Worm (Caenorhabditis elegans): Measurements from ENCODE around the gene rsef-1.

DNA sequence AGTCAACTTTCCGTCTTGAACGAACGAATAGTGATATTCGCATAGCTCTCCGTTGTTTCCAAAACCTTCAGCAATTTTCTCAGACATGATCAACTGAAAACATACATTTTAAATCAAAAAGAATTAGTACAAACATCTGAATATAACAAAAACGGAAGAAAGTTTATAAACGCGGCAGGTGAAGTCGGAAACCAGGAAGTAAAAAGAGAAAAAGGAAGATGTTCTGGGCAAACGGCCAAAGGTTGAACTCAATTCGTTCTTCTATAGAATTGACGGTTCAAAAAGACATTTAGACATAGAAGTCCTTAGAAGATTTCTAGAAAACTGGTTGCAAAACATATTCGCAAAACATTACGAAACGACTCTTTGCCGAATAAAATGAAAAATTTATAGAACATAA, 28.0 kb upstream of the rsef-1 start, which contains the start of gene F52E4.5:
- TF ChIP-seq daf-12 (tag; optimal IDR thresholded peaks at IDR 0.05) (no peak), ztf-4 (tag; optimal IDR thresholded peaks at IDR 0.05) (no peak), elt-2 (tag; optimal IDR thresholded peaks at IDR 0.05) (no peak), tbx-2 (tag; optimal IDR thresholded peaks at IDR 0.05) (no peak), ztf-11 (tag; optimal IDR thresholded peaks at IDR 0.05) (no peak), pqm-1 (tag; optimal IDR thresholded peaks at IDR 0.05) (no peak), elt-3 (tag; optimal IDR thresholded peaks at IDR 0.05) (no peak), ceh-82 (tag; optimal IDR thresholded peaks at IDR 0.05) (no peak), ceh-28 (tag; optimal IDR thresholded peaks at IDR 0.05) (no peak), mdl-1 (tag; optimal IDR thresholded peaks at IDR 0.05) (no peak), nhr-12 (tag; optimal IDR thresholded peaks at IDR 0.05) (no peak), mml-1 (tag; optimal IDR thresholded peaks at IDR 0.05) (no peak), unc-62 (GFP tag; optimal IDR thresholded peaks at IDR 0.05) (no peak), elt-1 (tag; optimal IDR thresholded peaks at IDR 0.05) (no peak)
